Worm (Caenorhabditis elegans) whole organism, L4/young adult: ENCODE results near the gene H40L08.2.

Source experiments
- W03F9.2 ChIP-seq: fragments of 150-350 bp; optimal IDR thresholded peaks from 2 replicates; lab custom pipeline; 2014; ENCODE audit warnings: missing biosample characterization, missing genetic modification characterization
- dao-5 ChIP-seq: sonication (generic microtip); optimal IDR thresholded peaks from 2 replicates; lab custom pipeline; 2016; ENCODE audit warnings: missing genotype, missing genetic modification characterization, moderate library complexity, missing compliant biosample characterization
- him-1 ChIP-seq: sonication (generic microtip); optimal IDR thresholded peaks from 2 replicates; lab custom pipeline; 2016; ENCODE audit warnings: missing genotype, missing genetic modification reagents, missing genetic modification characterization, missing compliant biosample characterization

The H40L08.2 gene

DNA sequence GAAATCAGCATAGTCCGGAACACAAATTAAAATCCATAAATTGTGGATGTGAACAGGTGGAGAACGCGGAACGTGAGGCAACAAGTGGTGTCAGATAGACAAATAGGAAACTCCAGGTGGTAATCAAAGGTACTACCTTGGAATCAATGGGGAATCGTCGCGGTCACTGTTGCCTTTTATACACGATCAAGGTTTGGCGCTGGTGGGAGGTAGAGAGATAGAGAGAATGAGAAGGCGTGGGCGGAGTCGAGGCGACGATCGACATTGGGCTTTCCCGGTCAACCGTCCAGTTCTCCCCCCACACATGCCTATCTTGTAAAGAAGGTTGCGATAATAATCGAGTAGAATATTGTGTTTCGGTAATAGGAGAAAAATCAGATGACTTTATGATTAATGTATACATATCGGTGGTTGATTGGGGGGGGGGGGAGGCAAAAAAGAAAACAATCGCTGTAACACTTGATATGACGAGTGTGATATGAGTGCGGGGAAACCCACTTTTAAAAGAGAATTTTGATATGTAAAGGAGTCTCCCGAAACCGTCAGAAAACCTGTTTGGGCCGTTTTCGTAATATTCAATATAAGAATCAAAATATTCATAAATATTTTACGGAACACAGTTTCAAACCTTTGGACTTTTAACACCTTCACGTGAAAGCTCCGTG lies at the start of gene H40L08.2, which contains the start of the genes H40L08.8 and H40L08.7:
H40L08.2 (minus strand) TSS at position 148 of the 665 bp plus-strand sequence.
H40L08.8 (minus strand) TSS at position 37 of the 665 bp plus-strand sequence.
H40L08.7 (minus strand) TSS at position 148 of the 665 bp plus-strand sequence.
- no peak for TF ChIP-seq him-1 (tag; lab: Kevin White, UChicago)
- no peak for TF ChIP-seq dao-5 (tag; lab: Kevin White, UChicago)
- no peak for TF ChIP-seq W03F9.2

DNA sequence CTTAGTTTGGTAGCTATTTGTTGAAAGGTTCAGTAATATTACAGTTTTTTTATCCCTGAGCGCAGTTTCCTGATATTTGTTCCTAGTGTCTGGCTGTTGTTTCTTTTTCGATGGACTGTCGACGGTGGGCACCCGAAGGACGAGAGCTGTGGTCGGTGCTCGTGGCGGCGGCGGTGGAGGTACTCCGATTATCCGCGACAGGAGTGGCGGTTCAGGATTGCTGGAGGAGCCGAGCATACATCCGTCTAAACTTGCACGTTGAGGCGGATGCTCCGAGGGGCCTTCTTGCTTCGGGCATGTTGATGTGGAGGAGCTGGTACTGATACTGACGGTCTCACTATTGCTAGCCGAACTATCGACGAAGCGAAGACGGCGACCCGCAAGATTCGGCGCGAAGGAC lies 49.8 kb upstream of the H40L08.2 start:
- TF ChIP-seq W03F9.2 (no peak), him-1 (tag; lab: Kevin White, UChicago) (no peak), dao-5 (tag; lab: Kevin White, UChicago) (no peak)

DNA sequence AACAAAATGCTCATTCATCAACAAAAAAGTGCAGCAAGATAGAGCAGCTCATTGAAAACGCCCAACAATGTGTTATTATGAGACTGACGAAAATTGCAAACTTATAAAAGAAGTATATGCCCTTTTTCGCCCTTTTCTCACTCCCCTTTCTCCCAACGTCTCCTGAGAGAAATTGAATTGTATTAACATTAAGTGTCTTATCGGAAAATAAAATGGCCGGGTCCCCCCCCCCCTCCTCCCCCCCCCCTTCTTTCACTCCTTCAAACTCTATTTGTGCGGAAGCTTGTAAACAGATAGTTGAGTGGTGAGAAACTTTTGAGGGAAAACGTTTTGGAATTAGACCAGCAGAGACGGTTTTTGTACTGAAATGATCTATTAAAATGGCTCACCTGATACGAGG lies 49.2 kb upstream of the H40L08.2 start:
- TF ChIP-seq dao-5 (tag; lab: Kevin White, UChicago) (no peak), W03F9.2 (no peak), him-1 (tag; lab: Kevin White, UChicago) (no peak)

DNA sequence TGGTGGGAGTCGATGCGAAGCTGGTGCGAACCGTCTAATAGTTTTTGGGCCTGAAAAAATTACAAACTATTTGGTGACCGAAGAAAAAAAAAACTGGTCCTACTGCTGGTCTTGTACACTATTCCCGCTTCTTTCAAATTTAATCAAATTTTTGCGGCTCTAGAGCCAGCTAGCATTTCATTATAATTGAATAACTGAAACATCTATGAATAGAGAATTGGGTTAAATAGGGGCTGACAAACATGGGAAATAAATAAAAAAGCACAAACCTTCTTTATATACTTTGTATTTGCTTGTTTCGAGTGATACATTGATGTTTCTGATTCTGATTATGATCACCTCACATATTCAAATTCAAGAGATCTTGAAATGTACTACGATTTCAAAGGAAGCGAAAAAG lies 47.6 kb upstream of the H40L08.2 start:
- TF ChIP-seq dao-5 (tag; lab: Kevin White, UChicago) (no peak), him-1 (tag; lab: Kevin White, UChicago) (no peak), W03F9.2 (no peak)

DNA sequence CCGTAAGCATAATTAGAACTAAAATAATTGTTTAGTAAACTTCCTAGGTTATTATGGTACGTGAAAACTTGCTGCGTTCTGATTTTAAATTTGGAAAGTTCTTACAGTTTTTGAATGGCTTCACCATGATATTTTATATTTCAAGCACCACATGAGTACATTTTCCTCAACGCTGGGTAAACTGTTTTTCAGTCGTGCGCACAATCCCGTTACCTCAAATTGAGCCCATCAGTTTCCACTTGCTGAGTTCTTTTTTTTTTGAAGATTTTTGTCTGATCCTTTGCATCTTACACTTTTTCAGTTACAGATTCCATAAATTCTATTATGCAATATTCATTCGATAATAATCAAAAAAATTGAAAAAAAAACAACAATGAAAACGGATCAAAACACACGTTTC lies 43.0 kb upstream of the H40L08.2 start:
- TF ChIP-seq him-1 (tag; lab: Kevin White, UChicago) (no peak), dao-5 (tag; lab: Kevin White, UChicago) (no peak), W03F9.2 (no peak)

DNA sequence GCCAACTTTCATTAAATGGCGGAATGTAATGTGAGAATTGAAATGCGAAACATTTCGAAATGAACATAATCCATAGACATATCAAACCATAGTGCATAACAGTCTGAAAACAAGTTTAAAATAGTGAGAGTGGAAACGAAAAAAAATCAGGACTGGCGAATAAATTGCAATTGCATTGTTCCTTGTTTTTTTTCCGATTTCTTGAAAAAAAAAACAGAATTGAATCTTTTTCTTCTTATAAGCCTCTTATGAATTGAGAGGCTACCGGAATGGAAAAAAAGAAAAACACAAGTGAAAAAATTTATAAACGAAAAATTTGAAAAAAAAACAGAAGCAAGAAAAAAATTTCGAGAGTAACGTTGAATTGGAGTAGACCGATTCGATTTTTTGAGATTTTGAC lies 39.0 kb upstream of the H40L08.2 start, which contains the start of gene R07D5.2:
R07D5.2 (minus strand) TSS at position 101 of the 400 bp plus-strand sequence.
- no peak for TF ChIP-seq dao-5 (tag; lab: Kevin White, UChicago)
- no peak for TF ChIP-seq him-1 (tag; lab: Kevin White, UChicago)
- no peak for TF ChIP-seq W03F9.2

DNA sequence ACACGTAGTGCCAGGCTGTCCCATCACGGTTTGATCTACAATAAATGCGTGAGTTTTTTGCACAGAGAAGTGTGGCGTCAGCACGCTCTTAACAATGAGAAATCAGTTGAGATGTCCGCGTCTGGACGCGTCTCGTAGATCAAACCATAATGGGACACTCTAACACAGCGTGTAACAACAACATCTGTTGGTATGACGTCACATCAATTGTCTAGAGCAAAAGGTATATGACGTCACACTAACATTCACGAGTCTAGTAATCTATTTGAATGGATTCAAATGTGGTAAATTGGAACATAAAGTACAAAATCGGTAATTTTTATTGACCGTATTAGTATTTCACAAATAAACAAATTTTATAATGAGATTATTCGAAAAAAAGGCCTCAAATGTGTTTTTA lies 38.2 kb upstream of the H40L08.2 start:
- TF ChIP-seq him-1 (tag; lab: Kevin White, UChicago) (no peak), W03F9.2 (no peak), dao-5 (tag; lab: Kevin White, UChicago) (no peak)

DNA sequence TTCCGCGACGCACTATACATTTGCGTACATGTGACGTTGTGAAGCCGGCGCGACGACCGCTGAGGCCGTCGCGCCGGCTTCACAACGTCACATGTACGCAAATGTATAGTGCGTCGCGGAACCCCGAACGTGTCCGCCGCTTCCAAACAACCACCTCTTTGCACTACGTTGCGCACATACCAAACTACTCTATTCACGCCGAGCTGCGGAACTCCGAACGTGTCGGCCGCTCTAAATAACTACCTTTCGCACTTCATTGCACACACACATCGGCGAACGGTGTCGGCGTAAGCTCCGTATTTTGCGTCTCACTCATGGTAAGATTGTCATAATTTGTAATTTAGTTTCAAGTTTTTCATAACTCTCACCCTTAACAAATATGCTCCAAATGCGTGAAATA lies 34.6 kb upstream of the H40L08.2 start:
- TF ChIP-seq him-1 (tag; lab: Kevin White, UChicago) (no peak), dao-5 (tag; lab: Kevin White, UChicago) (no peak), W03F9.2 (no peak)

DNA sequence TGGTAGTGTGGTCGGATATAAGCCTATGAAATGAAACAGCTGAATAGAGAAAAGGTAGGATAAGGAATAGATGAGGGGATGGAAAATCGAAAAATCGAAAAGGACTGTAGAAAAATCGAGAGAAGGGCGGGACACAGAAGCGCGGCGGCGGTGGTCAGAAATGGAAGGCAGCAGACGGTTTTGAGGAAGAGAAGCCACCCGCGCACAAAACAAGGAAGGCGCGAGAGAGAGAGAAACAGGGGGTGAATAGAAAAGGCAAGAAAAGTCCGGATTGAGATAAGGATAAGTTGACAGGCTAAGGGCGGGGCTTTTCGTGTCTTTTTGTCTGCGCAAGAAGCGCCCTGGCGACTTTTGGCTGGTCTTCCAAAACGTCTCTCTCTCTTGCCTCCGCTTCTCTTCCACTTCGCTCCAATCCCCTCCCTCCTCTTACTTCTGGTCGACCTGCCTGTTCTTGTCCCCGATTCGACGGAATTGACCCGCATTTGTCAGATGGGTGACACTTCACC lies 30.3 kb upstream of the H40L08.2 start, which contains the start of gene mlt-9:
mlt-9 (minus strand) TSS at position 51 of the 506 bp plus-strand sequence.
- TF ChIP-seq dao-5 (tag; lab: Kevin White, UChicago) (no peak), him-1 (tag; lab: Kevin White, UChicago) (no peak), W03F9.2 (no peak)

DNA sequence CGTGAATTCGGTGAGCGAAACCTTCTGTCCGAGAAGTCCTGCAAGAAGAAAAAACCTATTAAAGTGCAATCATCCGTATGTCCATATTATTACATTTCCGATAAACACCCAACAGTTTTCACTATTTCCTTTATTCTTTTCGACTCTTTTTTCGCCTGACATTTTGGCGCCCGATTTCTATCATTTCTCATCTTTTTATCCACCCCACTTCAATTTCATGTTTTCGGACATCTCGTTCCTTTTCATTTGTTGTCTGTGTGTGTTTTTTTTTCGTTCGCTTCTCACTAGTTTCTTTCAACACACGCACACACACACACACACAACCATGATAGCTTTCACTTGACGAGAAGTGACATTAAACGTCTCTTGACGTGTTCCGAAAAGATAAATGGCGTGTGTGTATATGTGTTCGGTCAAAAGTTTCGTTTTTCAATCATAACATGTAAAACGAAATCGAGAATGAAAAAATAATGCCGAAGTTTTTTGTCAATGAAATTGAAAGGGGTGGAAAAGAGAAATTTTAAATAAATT lies 27.5 kb upstream of the H40L08.2 start:
- TF ChIP-seq dao-5 (tag; lab: Kevin White, UChicago) (no peak), W03F9.2 (no peak), him-1 (tag; lab: Kevin White, UChicago) (no peak)

DNA sequence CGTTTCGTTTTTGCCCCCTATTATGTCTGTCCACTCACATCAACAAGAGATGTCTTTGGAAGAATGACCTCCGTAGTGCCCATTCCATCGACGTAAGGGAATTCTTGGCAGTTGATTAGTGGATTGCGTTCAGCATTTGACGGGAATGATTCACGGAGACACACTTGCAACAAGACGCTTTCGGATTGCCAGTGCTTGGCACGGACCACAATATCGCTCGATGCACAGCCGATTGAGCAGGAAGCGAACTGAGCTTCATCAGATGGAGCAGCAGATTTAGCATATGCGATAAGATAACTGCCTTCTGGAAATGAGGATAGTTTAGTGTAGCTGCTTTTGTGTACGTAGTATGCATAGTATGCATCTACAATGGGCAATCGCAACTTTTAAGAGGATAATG lies 25.9 kb upstream of the H40L08.2 start:
- TF ChIP-seq him-1 (tag; lab: Kevin White, UChicago) (no peak), dao-5 (tag; lab: Kevin White, UChicago) (no peak), W03F9.2 (no peak)

DNA sequence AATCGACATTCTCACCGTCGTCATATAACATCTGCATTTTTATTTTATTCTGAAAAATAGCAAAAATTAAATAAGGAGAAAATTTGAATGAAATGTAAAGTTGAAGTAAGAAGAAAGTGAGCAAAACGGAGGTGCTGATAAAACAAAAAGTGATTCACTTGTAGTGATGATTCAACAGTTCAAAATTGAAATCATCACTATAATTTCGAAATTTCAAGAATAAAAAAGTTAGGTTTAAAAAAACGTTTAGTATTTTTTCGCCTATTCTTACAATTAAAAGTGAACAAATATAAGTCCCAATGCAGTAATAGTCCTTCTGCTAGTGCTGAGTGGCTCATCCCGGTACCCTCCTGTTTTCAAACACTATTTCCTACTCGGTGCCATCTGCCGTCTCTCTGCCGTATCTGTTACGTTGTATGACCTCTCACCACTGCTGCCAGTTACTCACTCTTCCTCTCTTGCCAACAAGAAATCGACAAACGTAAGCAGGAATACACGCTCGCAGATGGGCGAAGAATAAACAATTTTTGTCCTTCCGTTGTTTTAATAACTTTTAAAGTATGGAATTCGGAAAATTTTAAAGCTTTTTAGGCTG lies 22.9 kb upstream of the H40L08.2 start, which contains the start of gene dhhc-1:
dhhc-1 (minus strand) TSS at position 51 of the 595 bp plus-strand sequence.
- no peak for TF ChIP-seq him-1 (tag; lab: Kevin White, UChicago)
- no peak for TF ChIP-seq dao-5 (tag; lab: Kevin White, UChicago)
- TF ChIP-seq W03F9.2, result no peak

DNA sequence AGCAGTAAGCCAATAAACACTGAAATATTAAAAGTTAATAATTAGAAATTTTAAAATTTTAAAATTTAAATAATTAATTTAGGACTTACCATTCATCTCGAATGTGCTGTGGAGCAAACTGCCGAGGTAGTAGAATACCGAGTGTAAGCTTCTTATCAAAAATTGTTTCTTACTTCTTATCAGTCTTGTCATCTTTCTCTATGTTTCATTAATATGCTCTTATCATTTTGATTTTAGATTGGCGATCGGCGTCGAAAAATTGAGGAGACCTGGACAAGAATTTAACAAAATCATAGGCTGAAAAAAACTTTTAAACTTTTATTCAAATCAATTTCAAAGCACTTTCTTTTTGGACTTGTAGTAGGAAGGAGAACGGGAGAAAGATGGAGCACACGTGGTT lies 20.2 kb upstream of the H40L08.2 start, which contains the start of gene F09B12.3:
F09B12.3 (minus strand) TSS at position 192 of the 400 bp plus-strand sequence.
- no peak for TF ChIP-seq him-1 (tag; lab: Kevin White, UChicago)
- no peak for TF ChIP-seq dao-5 (tag; lab: Kevin White, UChicago)
- TF ChIP-seq W03F9.2, result no peak

DNA sequence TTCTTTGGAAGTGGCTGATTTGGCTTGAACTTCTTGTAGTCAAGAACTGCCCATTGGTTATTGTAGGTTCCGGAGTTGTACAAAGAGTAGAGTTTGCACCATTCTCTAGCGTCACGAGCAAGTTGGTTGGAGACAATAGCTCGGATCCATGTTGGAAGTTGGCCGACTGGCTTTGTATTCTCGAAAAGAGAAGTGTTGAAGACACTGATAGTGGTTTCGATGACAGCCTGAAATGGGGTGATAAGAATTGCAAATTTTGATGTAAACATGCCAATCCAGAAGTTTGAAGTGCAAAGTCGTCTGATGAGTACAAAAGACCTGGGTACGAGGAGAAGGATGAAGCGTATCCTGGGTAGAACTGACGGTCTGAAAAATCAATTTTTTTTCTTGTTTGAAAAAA lies 18.7 kb upstream of the H40L08.2 start:
- no peak for TF ChIP-seq W03F9.2
- no peak for TF ChIP-seq dao-5 (tag; lab: Kevin White, UChicago)
- TF ChIP-seq him-1 (tag; lab: Kevin White, UChicago), result no peak
